Fruit fly (Drosophila melanogaster) whole organism, larva: ENCODE results near the gene CtIP.
A peak's percentile ranks its signal among the peaks of the same experiment; 100 is the strongest.

Experiments used
- noc ChIP-seq: fragments of 200-800 bp; sonication (Bioruptor generic); optimal IDR thresholded peaks from 3 replicates; lab custom pipeline; 2019; ENCODE audit warnings: missing biosample characterization, mild to moderate bottlenecking, missing genetic modification characterization, moderate library complexity

Gene CtIP

DNA sequence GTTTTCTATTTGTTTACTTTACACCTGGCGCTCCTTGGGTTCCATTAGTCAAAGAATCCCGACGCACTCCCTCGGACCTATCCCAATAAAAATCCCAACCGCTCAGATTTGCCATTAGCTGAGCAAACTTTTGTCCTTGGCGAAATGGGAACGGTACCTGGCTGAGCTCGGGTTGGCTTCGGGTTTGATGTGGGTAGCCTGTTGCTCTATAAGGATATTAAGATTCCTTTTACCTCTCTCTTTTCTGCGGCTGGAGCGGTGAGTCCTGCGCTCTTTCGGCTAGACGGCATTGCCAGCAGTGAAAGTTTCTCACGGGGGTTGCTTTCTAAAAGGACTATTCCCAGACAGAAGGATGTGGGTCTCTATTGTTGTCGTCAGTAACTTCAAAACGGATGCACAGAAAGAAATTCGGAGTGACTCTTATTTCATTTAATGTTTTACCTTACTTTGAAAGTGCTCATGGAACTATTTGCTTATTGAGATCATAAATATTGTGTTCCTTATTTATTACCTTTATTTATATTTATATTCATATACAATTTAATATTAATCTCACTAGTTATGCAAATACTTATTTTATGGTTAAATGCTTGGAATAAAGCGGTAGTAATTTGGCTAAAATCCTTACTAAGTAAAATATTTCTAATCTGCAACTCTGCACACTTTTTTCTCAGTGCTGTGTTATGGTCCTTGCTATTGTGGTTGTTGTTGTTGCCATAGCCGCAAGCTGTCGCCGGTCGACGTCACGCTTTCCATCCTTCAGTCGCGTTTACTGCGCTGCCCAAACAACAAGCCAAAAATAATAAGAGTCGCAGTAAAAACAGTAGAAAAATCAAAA is 5.8 kb downstream of the CtIP start, which contains the start of gene CG5910:
CG5910 (plus strand) TSS at position 788 of the 838 bp plus-strand sequence.
- peak; percentile 51 for TF ChIP-seq noc (tag; lab: Kevin White, UChicago)

DNA sequence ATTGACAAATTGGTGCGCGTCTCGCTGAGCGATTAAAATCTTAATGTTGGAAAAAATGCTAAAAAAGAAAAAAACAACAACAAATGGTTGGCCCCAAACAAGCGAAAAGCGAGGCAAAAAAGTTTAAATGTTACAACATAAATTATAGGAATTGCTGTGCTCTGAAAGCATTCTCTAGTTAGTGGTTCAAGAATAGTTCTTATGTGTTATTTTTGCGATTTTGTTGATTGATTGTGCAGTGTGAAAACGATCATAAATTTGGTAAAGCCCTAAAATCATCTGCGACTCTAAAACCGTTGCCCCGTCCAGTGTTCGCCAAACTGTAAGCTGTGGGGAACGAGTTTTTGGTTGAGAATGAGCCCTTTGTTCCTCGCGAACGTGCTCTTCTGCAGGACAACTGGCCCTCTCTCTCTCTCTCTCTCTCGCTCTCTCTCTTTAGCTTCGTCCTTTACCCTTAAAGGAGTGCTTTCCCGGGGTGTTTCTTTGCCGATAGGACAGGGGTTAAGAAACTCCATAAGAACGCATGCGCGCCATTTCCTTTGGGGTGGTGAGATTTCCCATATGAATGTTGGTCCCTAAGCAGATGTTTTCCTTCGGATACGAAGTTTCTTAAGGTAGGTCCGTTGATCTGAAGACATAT is 6.7 kb downstream of the CtIP start:
- no peak for TF ChIP-seq noc (tag; lab: Kevin White, UChicago)

DNA sequence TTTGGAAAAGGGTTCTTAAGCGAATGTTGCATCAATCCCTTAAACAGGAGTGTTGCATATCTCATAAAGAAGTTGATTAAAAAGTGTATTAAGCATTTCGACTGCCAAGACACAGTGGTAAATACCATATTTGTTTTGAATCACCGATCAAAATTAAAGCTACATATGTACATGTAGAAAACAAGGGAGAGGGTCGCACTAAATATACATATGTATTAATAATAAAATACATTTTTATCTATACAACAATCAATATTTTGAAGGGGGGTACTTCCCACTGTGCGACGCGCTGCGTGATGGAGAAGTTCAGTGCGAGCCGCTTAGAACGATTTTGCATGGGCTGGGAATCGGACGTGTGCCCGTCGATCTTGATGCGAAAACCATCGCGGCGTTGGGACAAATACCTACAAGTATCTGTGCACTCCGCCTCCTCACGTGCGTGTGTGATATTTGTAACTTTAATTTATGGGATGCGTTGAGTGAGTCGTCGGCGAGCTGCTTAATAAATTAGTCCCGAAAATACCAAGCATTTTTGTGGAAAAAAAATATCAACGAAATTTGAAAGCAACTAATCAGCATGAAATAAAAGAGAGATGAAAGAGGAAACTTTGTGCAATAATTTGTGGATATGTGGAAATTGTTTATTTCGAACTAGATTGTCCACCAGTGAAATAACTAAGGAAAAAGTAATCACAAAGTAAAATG is 8.9 kb downstream of the CtIP start:
- TF ChIP-seq noc (tag; lab: Kevin White, UChicago) = peak; percentile 83

DNA sequence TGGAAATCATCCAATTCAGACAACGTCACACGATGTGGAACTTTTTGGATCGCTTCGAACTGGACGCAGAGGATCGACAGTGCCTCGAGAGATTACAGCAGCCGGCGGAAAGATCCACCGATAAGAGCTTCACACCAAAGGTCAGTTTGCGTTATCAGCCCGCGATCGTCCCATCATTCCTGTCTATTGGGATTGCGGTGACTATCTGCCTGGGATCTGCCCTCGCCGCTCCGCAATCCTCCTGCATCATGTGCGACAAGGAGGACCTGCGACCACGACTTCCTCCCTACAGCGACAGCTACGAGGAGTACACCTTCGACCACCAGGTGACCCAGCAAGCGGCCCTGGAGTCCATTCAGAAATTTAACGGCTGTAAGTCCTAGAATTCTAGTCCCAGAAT is 10.0 kb downstream of the CtIP start:
- no peak for TF ChIP-seq noc (tag; lab: Kevin White, UChicago)

DNA sequence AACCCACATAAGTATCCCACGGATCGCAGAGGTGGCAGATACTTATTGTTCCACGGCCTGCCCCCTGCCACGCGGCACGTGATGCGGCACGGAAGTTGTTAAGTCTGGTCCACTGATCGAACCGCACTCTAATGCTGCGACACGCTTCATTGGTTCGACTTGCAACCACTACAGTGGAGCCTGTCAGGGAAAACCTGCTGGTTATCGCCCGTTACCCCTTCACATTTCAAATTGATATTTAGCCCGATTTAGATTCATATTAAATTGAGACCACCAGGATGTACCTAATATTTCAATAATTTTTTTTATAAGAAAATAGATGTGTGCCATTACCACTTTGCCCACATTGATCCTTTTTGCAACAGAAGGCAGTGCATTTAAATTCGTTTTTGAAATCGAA is 11.3 kb downstream of the CtIP start:
- no peak for TF ChIP-seq noc (tag; lab: Kevin White, UChicago)

DNA sequence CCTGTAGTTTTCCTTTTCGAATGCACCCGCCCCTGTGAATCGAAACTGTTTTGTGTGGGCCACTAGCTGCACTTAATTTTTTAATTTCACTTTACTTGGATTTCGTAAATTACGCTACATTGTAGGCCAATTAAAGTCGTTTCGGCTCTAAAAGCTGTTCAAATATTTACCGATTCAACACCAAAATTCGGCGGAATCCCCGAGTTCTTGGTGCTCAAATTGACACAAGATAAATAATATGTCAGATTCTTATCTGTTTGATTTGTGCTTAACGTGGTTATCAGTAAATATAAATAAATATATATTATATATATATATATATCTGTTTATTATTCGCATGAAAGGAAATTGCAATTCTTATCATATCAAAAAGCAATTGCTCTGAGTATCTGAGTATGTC is 11.9 kb downstream of the CtIP start:
- peak; percentile 25 for TF ChIP-seq noc (tag; lab: Kevin White, UChicago)

DNA sequence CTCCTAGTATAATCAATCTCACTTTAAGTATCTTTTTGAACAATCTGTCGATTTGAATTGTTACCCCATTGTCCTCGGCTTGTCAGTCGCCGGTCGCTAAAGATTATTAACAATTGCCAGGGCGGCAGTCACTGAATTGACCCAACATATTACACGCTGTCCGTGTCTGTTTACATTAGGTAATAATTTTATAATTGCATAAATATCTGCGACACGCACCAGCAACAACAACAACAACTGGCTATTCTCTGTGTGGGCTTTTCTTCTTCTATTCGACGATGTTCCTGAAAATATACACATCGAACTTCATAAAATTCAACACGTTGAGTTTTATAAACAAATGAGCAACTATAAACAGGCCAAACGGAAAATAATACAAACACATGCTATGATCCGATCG is 12.7 kb downstream of the CtIP start:
- no peak for TF ChIP-seq noc (tag; lab: Kevin White, UChicago)

DNA sequence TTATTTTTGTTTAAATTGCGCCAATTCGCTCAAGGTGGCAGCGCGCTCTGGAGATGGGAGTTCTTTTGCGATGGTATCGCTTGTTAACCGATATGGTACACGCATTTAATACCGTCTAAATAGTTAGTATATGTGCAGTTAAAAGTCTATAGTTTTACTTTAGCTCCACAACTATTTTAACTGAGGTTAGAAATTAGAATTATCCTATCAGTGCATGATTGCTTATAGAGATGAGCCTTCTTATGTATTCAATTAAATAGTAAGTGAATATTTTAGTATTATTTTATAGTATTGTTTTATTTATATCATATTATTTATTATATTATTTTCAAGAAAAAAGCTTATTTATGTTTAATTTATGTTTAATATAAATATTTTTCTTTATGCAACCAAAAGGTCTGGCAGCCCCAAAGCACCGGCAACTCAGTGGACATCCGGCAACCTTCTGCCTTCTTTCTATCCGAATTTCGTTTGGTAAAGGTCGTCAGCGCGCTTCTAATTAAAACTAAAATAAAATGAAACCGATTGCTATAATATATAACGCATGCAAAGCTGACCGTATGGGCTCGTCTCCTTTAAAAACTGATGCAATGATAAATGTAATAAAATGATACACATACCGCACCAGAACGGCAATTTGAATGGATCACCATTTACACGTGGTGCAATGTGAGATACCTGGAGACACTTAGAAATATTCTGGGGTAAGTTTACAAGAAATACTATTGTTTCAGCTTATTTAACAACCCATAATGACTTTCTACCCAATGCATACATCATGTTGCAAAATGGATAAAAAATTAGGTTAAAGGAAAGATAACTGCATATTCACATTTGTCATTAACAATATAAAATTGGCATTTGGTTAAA is 17.0 kb downstream of the CtIP start, which contains the start of gene CG5199:
CG5199 (minus strand) TSS at position 52 of the 870 bp plus-strand sequence.
- TF ChIP-seq noc (tag; lab: Kevin White, UChicago) = peak; percentile 64

DNA sequence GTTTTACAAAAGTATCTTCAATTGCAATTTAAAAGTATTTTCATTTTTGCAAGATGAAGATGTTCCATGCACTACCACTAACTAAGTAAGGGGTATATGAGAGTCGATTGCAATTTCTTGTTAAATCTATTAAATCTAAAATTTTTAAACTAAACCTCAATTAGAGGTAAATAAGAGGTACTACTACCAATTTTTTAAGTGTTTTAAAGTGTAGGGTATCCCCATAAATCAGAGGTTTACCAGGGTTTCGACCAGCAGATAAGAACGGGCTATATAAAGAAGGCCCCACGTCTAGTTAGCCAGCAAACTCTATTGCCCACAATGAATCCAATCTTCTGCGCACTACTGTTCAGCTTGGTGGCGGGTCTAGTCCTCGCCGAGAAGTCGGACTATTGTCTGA is 24.3 kb downstream of the CtIP start, which contains the start of gene mag:
mag (plus strand) TSS at position 301 of the 400 bp plus-strand sequence.
- no peak for TF ChIP-seq noc (tag; lab: Kevin White, UChicago)

DNA sequence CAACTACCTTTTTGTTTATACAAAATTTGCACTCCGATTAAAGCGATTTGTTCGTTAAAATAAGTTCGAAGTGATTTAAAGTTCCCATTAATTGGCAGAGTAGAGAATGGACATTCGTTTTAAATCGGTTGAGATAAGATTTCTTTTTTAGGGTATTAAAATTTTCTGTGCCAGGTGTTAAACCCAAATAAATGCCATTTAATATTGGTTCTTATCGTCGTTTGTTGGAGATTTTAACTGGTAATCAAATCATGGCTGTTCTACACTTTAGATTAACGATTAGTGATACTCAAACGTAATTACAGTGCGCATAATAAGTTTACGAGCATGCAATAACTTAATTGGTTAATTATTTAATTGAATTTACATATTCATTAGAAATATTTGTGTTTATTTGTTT is 26.3 kb downstream of the CtIP start:
- TF ChIP-seq noc (tag; lab: Kevin White, UChicago) = peak; percentile 34

DNA sequence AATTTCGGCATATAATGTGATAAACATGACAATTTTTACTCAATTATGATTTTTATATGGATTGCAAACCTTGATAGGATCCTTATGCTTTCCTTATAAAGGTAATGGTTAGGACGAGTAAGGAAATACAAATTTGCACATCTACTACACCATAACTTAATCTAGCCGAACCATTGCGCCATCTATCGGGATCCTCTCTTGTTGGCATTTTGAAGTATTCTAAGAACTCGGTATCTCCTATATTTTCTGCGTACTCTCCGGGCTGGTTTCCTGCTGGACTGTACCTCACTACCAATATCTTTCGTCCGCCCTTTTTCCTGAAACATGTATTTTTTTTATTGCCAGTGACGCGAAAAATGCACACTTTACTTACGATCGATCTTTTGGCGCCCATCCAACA is 28.6 kb downstream of the CtIP start, which contains the start of gene atk:
atk (minus strand) TSS at position 186 of the 400 bp plus-strand sequence.
- no peak for TF ChIP-seq noc (tag; lab: Kevin White, UChicago)

DNA sequence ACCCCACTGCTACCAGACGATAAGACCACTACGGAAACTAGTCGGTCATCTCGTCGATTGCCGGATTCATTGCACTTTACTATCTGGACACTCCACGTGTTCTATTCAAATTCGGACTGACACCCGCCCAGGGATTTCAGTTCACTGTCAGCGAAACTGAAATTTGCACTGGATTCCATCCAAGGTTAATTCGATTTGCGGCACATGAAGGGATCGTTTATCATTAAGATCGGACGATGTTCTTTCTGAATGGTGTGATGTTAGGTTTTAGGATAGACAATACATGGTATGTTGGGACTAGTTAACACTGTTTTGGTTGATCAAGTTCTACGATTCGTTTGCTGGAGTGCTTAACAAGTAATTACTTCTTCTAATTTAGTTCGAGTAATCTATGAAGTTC is 29.9 kb downstream of the CtIP start, which contains the start of gene CG42764:
CG42764 (minus strand) TSS at position 101 of the 400 bp plus-strand sequence.
- no peak for TF ChIP-seq noc (tag; lab: Kevin White, UChicago)

DNA sequence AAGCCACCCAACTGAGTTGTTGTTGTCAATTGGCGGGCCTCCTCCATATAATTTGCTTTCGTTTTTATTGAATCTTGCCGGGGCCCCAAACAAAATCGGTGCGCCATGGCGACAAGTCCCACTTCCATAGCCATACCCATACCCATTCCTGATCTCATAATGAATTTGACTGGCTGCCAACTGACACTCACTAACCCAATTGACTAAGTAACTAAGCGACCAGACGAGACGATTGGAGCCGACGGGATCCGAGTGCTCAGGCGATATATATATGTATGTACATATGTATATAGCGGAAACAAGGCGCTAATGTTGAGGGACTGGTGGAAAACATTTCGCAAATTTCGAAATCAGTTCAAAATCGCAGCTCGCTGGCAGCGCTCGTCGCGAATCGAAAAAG is 30.5 kb downstream of the CtIP start, which contains the start of gene Tdh:
Tdh (plus strand) TSS at position 346 of the 400 bp plus-strand sequence.
- TF ChIP-seq noc (tag; lab: Kevin White, UChicago) = no peak

DNA sequence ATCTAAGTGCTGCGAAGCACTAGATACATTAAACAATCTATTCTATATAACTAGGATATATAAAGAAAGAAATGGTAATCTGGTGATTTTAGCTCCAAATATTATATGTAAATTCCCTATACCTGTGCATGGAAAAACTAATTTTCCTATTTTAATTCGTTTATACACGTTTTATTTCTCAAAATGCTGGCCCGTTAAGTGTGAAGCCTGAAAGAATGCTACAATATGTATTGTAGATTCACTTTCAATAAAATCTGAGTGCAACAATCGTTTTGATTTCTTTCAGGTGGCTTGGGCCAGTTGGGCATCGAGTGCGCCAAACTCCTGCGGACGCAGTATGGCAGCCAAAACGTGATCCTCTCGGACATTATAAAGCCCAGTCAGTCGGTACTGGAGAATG is 31.4 kb downstream of the CtIP start:
- TF ChIP-seq noc (tag; lab: Kevin White, UChicago) = no peak
